Worm (Caenorhabditis elegans) whole organism, L4 larva: ENCODE data around the gene lido-5.
A peak's percentile ranks its signal among the peaks of the same experiment; 100 is the strongest.

Experiments
- F10B5.3 ChIP-seq: sonication (generic microtip); optimal IDR thresholded peaks from 2 replicates; lab custom pipeline; 2016; ENCODE audit warnings: mild to moderate bottlenecking, missing genetic modification characterization, missing compliant biosample characterization
- F37D6.2 ChIP-seq: sonication (generic microtip); optimal IDR thresholded peaks from 2 replicates; lab custom pipeline; 2016; ENCODE audit warnings: mild to moderate bottlenecking, missing genetic modification characterization, missing compliant biosample characterization
- F44E2.7 ChIP-seq: fragments of 200-800 bp; sonication (Bioruptor generic); IDR thresholded peaks from 2 replicates; pipeline ENCODE4 v2.1.2; 2022; ENCODE audit warnings: missing genetic modification characterization, missing compliant biosample characterization
- T26A8.4 ChIP-seq: fragments of 200-800 bp; sonication (Bioruptor generic); IDR thresholded peaks from 2 replicates; pipeline ENCODE4 v1.3.6; 2022; ENCODE audit warnings: missing genetic modification characterization, missing compliant biosample characterization
- Y105C5A.15 ChIP-seq: fragments of 200-800 bp; sonication (Bioruptor generic); IDR thresholded peaks from 2 replicates; pipeline ENCODE4 v1.3.6; 2022; ENCODE audit warnings: missing genetic modification characterization, missing compliant biosample characterization
- Y48G9A.11 ChIP-seq: fragments of 200-800 bp; sonication (Bioruptor generic); IDR thresholded peaks from 2 replicates; pipeline ENCODE4 v1.3.6; 2022; ENCODE audit warnings: missing genetic modification reagents, missing genetic modification characterization, missing compliant biosample characterization
- ZK546.5 ChIP-seq, 2 experiments: sonication (generic microtip); optimal IDR thresholded peaks; 2 replicates each; lab custom pipeline; 2017; ENCODE audit warnings: missing biosample characterization in 2 of 2, missing genetic modification characterization in 2 of 2
- aly-2 ChIP-seq: sonication (generic microtip); optimal IDR thresholded peaks from 2 replicates; lab custom pipeline; 2018; ENCODE audit warnings: missing biosample characterization, missing genetic modification characterization
- ama-1 ChIP-seq: fragments of 150-350 bp; optimal IDR thresholded peaks from 2 replicates; lab custom pipeline; 2014; ENCODE audit warnings: inconsistent platforms, mixed read lengths
- attf-4 ChIP-seq: sonication (generic microtip); optimal IDR thresholded peaks from 3 replicates; lab custom pipeline; 2017; ENCODE audit warnings: missing biosample characterization, missing genetic modification characterization
- ceh-20 ChIP-seq: fragments of 200-800 bp; sonication (Bioruptor generic); IDR thresholded peaks from 2 replicates; pipeline ENCODE4 v1.3.6; 2022; ENCODE audit warnings: missing genetic modification reagents, missing genetic modification characterization, missing compliant biosample characterization
- ceh-28 ChIP-seq: fragments of 150-350 bp; optimal IDR thresholded peaks from 2 replicates; lab custom pipeline; 2014; ENCODE audit warnings: missing biosample characterization, missing genetic modification reagents, missing genetic modification characterization
- ceh-32 ChIP-seq: sonication (generic microtip); optimal IDR thresholded peaks from 2 replicates; lab custom pipeline; 2016; ENCODE audit warnings: mild to moderate bottlenecking, missing genetic modification characterization, missing compliant biosample characterization; ENCODE audit not compliant: poor library complexity
- ceh-62 ChIP-seq: sonication (generic microtip); optimal IDR thresholded peaks from 2 replicates; lab custom pipeline; 2017; ENCODE audit warnings: missing biosample characterization, missing genetic modification characterization
- cey-2 ChIP-seq: sonication (generic microtip); optimal IDR thresholded peaks from 3 replicates; lab custom pipeline; 2017; ENCODE audit warnings: missing genetic modification characterization, mild to moderate bottlenecking, missing compliant biosample characterization, antibody characterized with exemption, borderline replicate concordance; ENCODE audit not compliant: insufficient read depth
- ctbp-1 ChIP-seq: fragments of 200-800 bp; sonication (Bioruptor generic); IDR thresholded peaks from 2 replicates; pipeline ENCODE4 v1.3.6; 2022; ENCODE audit warnings: missing genetic modification reagents, missing genetic modification characterization, missing compliant biosample characterization
- daf-12 ChIP-seq: fragments of 150-350 bp; optimal IDR thresholded peaks from 2 replicates; lab custom pipeline; 2014; ENCODE audit warnings: missing biosample characterization, missing genetic modification reagents, missing genetic modification characterization
- daf-19 ChIP-seq: fragments of 200-800 bp; sonication (Bioruptor generic); conservative IDR thresholded peaks from 2 replicates; pipeline ENCODE4 v1.3.6; 2022; ENCODE audit warnings: missing genetic modification characterization, missing compliant biosample characterization
- dmd-9 ChIP-seq: fragments of 200-800 bp; sonication (Bioruptor generic); IDR thresholded peaks from 2 replicates; pipeline ENCODE4 v1.3.6; 2022; ENCODE audit warnings: missing genetic modification reagents, missing genetic modification characterization, missing compliant biosample characterization
- duxl-1 ChIP-seq: sonication (generic microtip); optimal IDR thresholded peaks from 2 replicates; lab custom pipeline; 2016; ENCODE audit warnings: mild to moderate bottlenecking, missing genetic modification characterization, moderate library complexity, missing compliant biosample characterization; ENCODE audit not compliant: poor library complexity
- gei-8 ChIP-seq: fragments of 200-800 bp; sonication (Bioruptor generic); optimal IDR thresholded peaks from 2 replicates; lab custom pipeline; 2018; ENCODE audit warnings: mild to moderate bottlenecking, missing genetic modification characterization, missing compliant biosample characterization
- hlh-11 ChIP-seq: fragments of 200-800 bp; sonication (Bioruptor generic); optimal IDR thresholded peaks from 2 replicates; lab custom pipeline; 2018; ENCODE audit warnings: mild to moderate bottlenecking, missing genetic modification characterization, missing compliant biosample characterization
- jun-1 ChIP-seq: fragments of 150-350 bp; optimal IDR thresholded peaks from 2 replicates; lab custom pipeline; 2014; ENCODE audit warnings: missing biosample characterization, missing genetic modification reagents, missing genetic modification characterization
- lin-13 ChIP-seq: fragments of 150-350 bp; optimal IDR thresholded peaks from 2 replicates; lab custom pipeline; 2014; ENCODE audit warnings: missing biosample characterization, missing genetic modification reagents, missing genetic modification characterization
- lin-15B ChIP-seq: fragments of 150-350 bp; sonication (generic microtip); optimal IDR thresholded peaks from 3 replicates; lab custom pipeline; 2014; ENCODE audit warnings: missing biosample characterization, missing genetic modification characterization
- lin-38 ChIP-seq: fragments of 200-800 bp; sonication (Bioruptor generic); IDR thresholded peaks from 2 replicates; pipeline ENCODE4 v1.3.6; 2022; ENCODE audit warnings: missing genetic modification reagents, missing genetic modification characterization, missing compliant biosample characterization
- madf-5 ChIP-seq, 2 experiments: fragments of 200-800 bp; sonication (Bioruptor generic); IDR thresholded peaks; 2 replicates each; pipeline ENCODE4 v1.3.6; 2022; ENCODE audit warnings: missing compliant biosample characterization in 2 of 2, missing genetic modification characterization in 2 of 2
- mdl-1 ChIP-seq, 2 experiments: fragments of 150-350 bp in 1 of 2; sonication (generic microtip) in 1 of 2; optimal IDR thresholded peaks; 2 replicates each; lab custom pipeline; 2014 to 2017; ENCODE audit warnings: missing biosample characterization in 2 of 2, missing genetic modification characterization in 2 of 2
- mxl-2 ChIP-seq: fragments of 200-800 bp; sonication (Bioruptor generic); conservative IDR thresholded peaks from 2 replicates; pipeline ENCODE4 v1.3.6; 2022; ENCODE audit warnings: missing genetic modification reagents, missing genetic modification characterization, missing compliant biosample characterization
- mxl-3 ChIP-seq: fragments of 200-800 bp; sonication (Bioruptor generic); optimal IDR thresholded peaks from 2 replicates; lab custom pipeline; 2018; ENCODE audit warnings: mild to moderate bottlenecking, missing genetic modification characterization, missing compliant biosample characterization
- nhr-102 ChIP-seq: sonication (generic microtip); optimal IDR thresholded peaks from 2 replicates; lab custom pipeline; 2016; ENCODE audit warnings: mild to moderate bottlenecking, missing genetic modification characterization, moderate library complexity, missing compliant biosample characterization
- nhr-111 ChIP-seq: fragments of 200-800 bp; sonication (Bioruptor generic); optimal IDR thresholded peaks from 2 replicates; lab custom pipeline; 2018; ENCODE audit warnings: mild to moderate bottlenecking, missing genetic modification characterization, missing compliant biosample characterization
- nhr-25 ChIP-seq: sonication (generic microtip); optimal IDR thresholded peaks from 2 replicates; lab custom pipeline; 2017; ENCODE audit warnings: missing genetic modification characterization, mild to moderate bottlenecking, missing compliant biosample characterization, antibody characterized with exemption, moderate library complexity, borderline replicate concordance; ENCODE audit not compliant: insufficient read depth
- nhr-28 ChIP-seq: fragments of 150-350 bp; optimal IDR thresholded peaks from 2 replicates; lab custom pipeline; 2014; ENCODE audit warnings: missing biosample characterization, missing genetic modification characterization
- nhr-41 ChIP-seq: fragments of 200-800 bp; sonication (Bioruptor generic); IDR thresholded peaks from 2 replicates; pipeline ENCODE4 v1.3.6; 2022; ENCODE audit warnings: missing genetic modification reagents, missing genetic modification characterization, missing compliant biosample characterization
- nhr-6 ChIP-seq: fragments of 150-350 bp; optimal IDR thresholded peaks from 2 replicates; lab custom pipeline; 2014; ENCODE audit warnings: missing biosample characterization, missing genetic modification characterization
- rbr-2 ChIP-seq: sonication (generic microtip); optimal IDR thresholded peaks from 2 replicates; lab custom pipeline; 2016; ENCODE audit warnings: missing genotype, missing genetic modification characterization, missing compliant biosample characterization
- set-16 ChIP-seq: fragments of 200-800 bp; sonication (Bioruptor generic); IDR thresholded peaks from 2 replicates; pipeline ENCODE4 v1.3.6; 2022; ENCODE audit warnings: missing genetic modification reagents, missing genetic modification characterization, missing compliant biosample characterization
- snpc-1.2 ChIP-seq: fragments of 200-800 bp; sonication (Bioruptor generic); IDR thresholded peaks from 2 replicates; pipeline ENCODE4 v1.3.6; 2022; ENCODE audit warnings: missing genetic modification reagents, missing genetic modification characterization, missing compliant biosample characterization
- spr-1 ChIP-seq: sonication (generic microtip); optimal IDR thresholded peaks from 2 replicates; lab custom pipeline; 2016; ENCODE audit warnings: mild to moderate bottlenecking, missing genetic modification characterization, missing compliant biosample characterization
- spr-3 ChIP-seq: fragments of 200-800 bp; sonication (Bioruptor generic); optimal IDR thresholded peaks from 2 replicates; lab custom pipeline; 2018; ENCODE audit warnings: mild to moderate bottlenecking, missing genetic modification characterization, missing compliant biosample characterization
- unc-62 ChIP-seq, 3 experiments: fragments of 150-350 bp in 1 of 3; sonication (generic microtip); optimal IDR thresholded peaks in 2 of 3; peaks in 1 of 3; 1 replicate in 1 of 3; 2 replicates in 2 of 3; lab custom pipeline; 2014 to 2017; ENCODE audit warnings: missing biosample characterization in 3 of 3, missing genetic modification characterization in 3 of 3, missing genetic modification reagents in 3 of 3, missing genotype in 1 of 3
- vab-7 ChIP-seq: fragments of 200-800 bp; sonication (Bioruptor generic); IDR thresholded peaks from 2 replicates; pipeline ENCODE4 v1.3.6; 2022; ENCODE audit warnings: missing genetic modification reagents, missing genetic modification characterization, missing compliant biosample characterization
- zag-1 ChIP-seq: fragments of 150-350 bp; optimal IDR thresholded peaks from 2 replicates; lab custom pipeline; 2014; ENCODE audit warnings: missing biosample characterization, missing genetic modification characterization
- zfp-3 ChIP-seq: fragments of 200-800 bp; sonication (Bioruptor generic); conservative IDR thresholded peaks from 2 replicates; pipeline ENCODE4 v1.3.6; 2022; ENCODE audit warnings: missing genetic modification reagents, missing genetic modification characterization, missing compliant biosample characterization
- ztf-7 ChIP-seq: fragments of 150-350 bp; optimal IDR thresholded peaks from 2 replicates; lab custom pipeline; 2014; ENCODE audit warnings: missing biosample characterization, missing genetic modification characterization

The lido-5 gene

DNA sequence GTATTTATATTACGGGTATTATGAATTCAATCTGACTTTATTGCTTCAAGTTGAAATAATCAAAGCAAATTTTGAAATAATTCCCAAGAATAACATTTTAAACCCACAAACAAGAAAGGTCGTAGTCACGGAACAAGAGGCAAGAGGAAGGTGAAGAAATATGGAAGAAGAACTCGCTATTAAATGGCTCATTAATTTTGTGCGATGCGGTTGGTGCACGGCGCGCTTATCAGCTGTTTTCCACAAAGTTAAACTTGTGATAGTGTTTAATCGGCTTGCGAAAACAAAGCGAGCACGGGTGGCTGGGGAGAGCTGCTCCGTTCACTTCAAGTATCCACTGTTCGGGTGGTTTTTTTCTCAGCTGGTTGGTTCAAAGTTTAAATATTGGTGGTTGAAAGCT lies 43.5 kb downstream of the lido-5 start (continued):
- TF ChIP-seq ZK546.5 (tag; optimal IDR thresholded peaks at IDR 0.05; lab: Kevin White, UChicago): no peak
- TF ChIP-seq lin-15B (tag; lab: Kevin White, UChicago): no peak
- TF ChIP-seq Y48G9A.11 (GFP tag; lab: Robert Waterston, UW): no peak
- TF ChIP-seq Y105C5A.15 (GFP tag; lab: Robert Waterston, UW): no peak
- TF ChIP-seq dmd-9 (GFP tag; lab: Robert Waterston, UW): no peak
- TF ChIP-seq F44E2.7 (GFP tag; lab: Robert Waterston, UW): no peak
- TF ChIP-seq hlh-11 (tag; lab: Kevin White, UChicago): peak; percentile 34
- TF ChIP-seq ceh-20 (GFP tag; lab: Robert Waterston, UW): no peak
- TF ChIP-seq aly-2 (tag; lab: Kevin White, UChicago): no peak
- peak in 1 of 2 experiments; percentile 71 for TF ChIP-seq unc-62 (GFP tag; optimal IDR thresholded peaks at IDR 0.05 in 1 of 2; lab: Kevin White, UChicago)
- TF ChIP-seq unc-62 (tag; optimal IDR thresholded peaks at IDR 0.05; lab: Kevin White, UChicago): no peak
- TF ChIP-seq spr-1 (tag; lab: Kevin White, UChicago): no peak
- peak in 1 of 2 experiments; percentile 32 for TF ChIP-seq mdl-1 (tag; optimal IDR thresholded peaks at IDR 0.05; lab: Kevin White, UChicago)
- no peak for TF ChIP-seq zag-1 (tag; lab: Kevin White, UChicago)
- no peak for TF ChIP-seq zfp-3
- TF ChIP-seq mxl-2 (GFP tag; lab: Robert Waterston, UW): no peak
- no peak for TF ChIP-seq daf-19 (GFP tag; lab: Robert Waterston, UW)
- TF ChIP-seq T26A8.4 (GFP tag; lab: Robert Waterston, UW): no peak
- TF ChIP-seq nhr-111 (GFP tag; lab: Kevin White, UChicago): no peak
- TF ChIP-seq nhr-28 (tag; lab: Kevin White, UChicago): peak; percentile 51
- no peak for TF ChIP-seq F37D6.2
- no peak for TF ChIP-seq nhr-6 (tag; lab: Kevin White, UChicago)
- no peak for TF ChIP-seq lin-13 (GFP tag; lab: Kevin White, UChicago)
- TF ChIP-seq set-16: no peak
- no peak for TF ChIP-seq lin-38 (GFP tag; lab: Robert Waterston, UW)
- no peak for TF ChIP-seq mxl-3 (GFP tag; lab: Kevin White, UChicago)
- TF ChIP-seq nhr-25 (tag; lab: Kevin White, UChicago): no peak
- TF ChIP-seq ceh-32 (tag; lab: Kevin White, UChicago): no peak
- no peak for TF ChIP-seq duxl-1 (tag; lab: Kevin White, UChicago)
- no peak for TF ChIP-seq snpc-1.2
- no peak for TF ChIP-seq rbr-2
- no peak for TF ChIP-seq gei-8 (GFP tag; lab: Kevin White, UChicago)
- no peak for TF ChIP-seq vab-7 (GFP tag; lab: Robert Waterston, UW)
- TF ChIP-seq ceh-62: no peak
- no peak for TF ChIP-seq F10B5.3
- no peak for TF ChIP-seq ctbp-1 (GFP tag; lab: Robert Waterston, UW)
- TF ChIP-seq nhr-41 (GFP tag; lab: Robert Waterston, UW): no peak
- no peak for TF ChIP-seq attf-4
- TF ChIP-seq madf-5 (GFP tag; IDR thresholded peaks at IDR 0.05; lab: Robert Waterston, UW): no peak
- TF ChIP-seq jun-1 (tag; lab: Kevin White, UChicago): no peak
- TF ChIP-seq daf-12 (tag; lab: Kevin White, UChicago): no peak
- TF ChIP-seq ceh-28 (tag; lab: Kevin White, UChicago): no peak
- no peak for TF ChIP-seq cey-2
- TF ChIP-seq ztf-7 (tag; lab: Kevin White, UChicago): no peak
- TF ChIP-seq ama-1 (lab: Kevin White, UChicago): no peak
- no peak for TF ChIP-seq spr-3 (GFP tag; lab: Kevin White, UChicago)
- no peak for TF ChIP-seq nhr-102 (tag; lab: Kevin White, UChicago)
